Fruit fly (Drosophila melanogaster) whole organism: ENCODE data around the gene Prosalpha2.

ENCODE experiments used
- CG8478 ChIP-seq: fragments of >200 bp; optimal IDR thresholded peaks from 2 replicates; lab custom pipeline; 2018; ENCODE audit warnings: inconsistent platforms
- Dll ChIP-seq: fragments of >200 bp; optimal IDR thresholded peaks from 2 replicates; lab custom pipeline; 2017
- EcR ChIP-seq, 2 experiments: fragments of >200 bp; optimal IDR thresholded peaks; 2 replicates each; lab custom pipeline; 2017; ENCODE audit warnings: missing biosample characterization in 2 of 2, missing genetic modification characterization in 2 of 2, missing genetic modification reagents in 2 of 2
- pan ChIP-seq: fragments of >200 bp; optimal IDR thresholded peaks from 2 replicates; lab custom pipeline; 2017
- psq ChIP-seq: fragments of >200 bp; optimal IDR thresholded peaks from 2 replicates; lab custom pipeline; 2017
- usp ChIP-seq: fragments of >200 bp; optimal IDR thresholded peaks from 2 replicates; lab custom pipeline; 2017; ENCODE audit warnings: missing biosample characterization, missing genetic modification characterization, mixed read lengths

Prosalpha2 gene

dm6 chr3R:12402935-12403334, 28.2 kb upstream of the Prosalpha2 start:
- TF ChIP-seq usp (GFP tag; lab: Kevin White, UChicago) (no peak), pan (lab: Kevin White, UChicago) (no peak), CG8478 (lab: Kevin White, UChicago) (no peak)

dm6 chr3R:12405134-12405533, 26.0 kb upstream of the Prosalpha2 start:
- TF ChIP-seq Dll (lab: Kevin White, UChicago), result no peak
- TF ChIP-seq pan (lab: Kevin White, UChicago), result no peak
- no peak for TF ChIP-seq CG8478 (lab: Kevin White, UChicago)
- TF ChIP-seq EcR (GFP tag; optimal IDR thresholded peaks at IDR 0.05; lab: Kevin White, UChicago), result no peak
- TF ChIP-seq usp (GFP tag; lab: Kevin White, UChicago), result no peak
- no peak for TF ChIP-seq psq

dm6 chr3R:12405928-12406234, 25.2 kb upstream of the Prosalpha2 start, which contains the start of gene Cyp9f2:
Gene Cyp9f2, minus strand, starts transcription at chr3R:12406028.
- TF ChIP-seq EcR (GFP tag; optimal IDR thresholded peaks at IDR 0.05; lab: Kevin White, UChicago) (no peak), Dll (lab: Kevin White, UChicago) (no peak), pan (lab: Kevin White, UChicago) (no peak), CG8478 (lab: Kevin White, UChicago) (no peak), psq (no peak), usp (GFP tag; lab: Kevin White, UChicago) (no peak)

- TF ChIP-seq pan (lab: Kevin White, UChicago) (no peak), Dll (lab: Kevin White, UChicago) (no peak), EcR (GFP tag; optimal IDR thresholded peaks at IDR 0.05; lab: Kevin White, UChicago) (no peak), psq (no peak), usp (GFP tag; lab: Kevin White, UChicago) (no peak), CG8478 (lab: Kevin White, UChicago) (no peak)
These were observed 24.6 kb upstream of the Prosalpha2 start, which contains the start of gene CG5167 for dm6 chr3R:12406235-12407196. Gene CG5167, plus strand, starts transcription at chr3R:12406532.

DNA sequence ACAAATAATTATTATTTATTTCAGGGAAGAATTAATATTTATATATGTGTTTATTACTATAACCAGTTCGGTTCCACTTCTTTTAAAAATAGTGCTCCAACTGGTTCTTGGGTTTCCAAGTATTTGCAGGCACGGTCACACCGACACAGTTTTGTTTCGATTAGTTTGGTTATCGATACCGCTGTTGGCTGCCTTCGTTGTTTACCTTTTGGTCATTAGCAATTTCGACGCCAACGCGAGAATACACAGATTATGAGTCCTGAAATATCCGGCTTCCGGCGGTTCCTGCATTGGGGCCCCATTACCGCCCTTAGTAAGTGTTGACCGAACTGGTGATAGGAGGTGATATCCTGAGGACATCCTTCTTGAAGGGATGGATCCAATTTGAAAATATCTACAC, 23.0 kb upstream of the Prosalpha2 start, which contains the start of gene CG5196:
Gene CG5196, plus strand, starts transcription at position 157 of the 400 bp plus-strand sequence.
- TF ChIP-seq usp (GFP tag; lab: Kevin White, UChicago) (no peak), CG8478 (lab: Kevin White, UChicago) (no peak), EcR (GFP tag; optimal IDR thresholded peaks at IDR 0.05; lab: Kevin White, UChicago) (no peak), pan (lab: Kevin White, UChicago) (no peak), Dll (lab: Kevin White, UChicago) (no peak), psq (no peak)

dm6 chr3R:12411449-12411848, 19.7 kb upstream of the Prosalpha2 start:
- TF ChIP-seq Dll (lab: Kevin White, UChicago) (no peak), usp (GFP tag; lab: Kevin White, UChicago) (no peak), pan (lab: Kevin White, UChicago) (no peak), EcR (GFP tag; optimal IDR thresholded peaks at IDR 0.05; lab: Kevin White, UChicago) (no peak), psq (no peak), CG8478 (lab: Kevin White, UChicago) (no peak)

DNA sequence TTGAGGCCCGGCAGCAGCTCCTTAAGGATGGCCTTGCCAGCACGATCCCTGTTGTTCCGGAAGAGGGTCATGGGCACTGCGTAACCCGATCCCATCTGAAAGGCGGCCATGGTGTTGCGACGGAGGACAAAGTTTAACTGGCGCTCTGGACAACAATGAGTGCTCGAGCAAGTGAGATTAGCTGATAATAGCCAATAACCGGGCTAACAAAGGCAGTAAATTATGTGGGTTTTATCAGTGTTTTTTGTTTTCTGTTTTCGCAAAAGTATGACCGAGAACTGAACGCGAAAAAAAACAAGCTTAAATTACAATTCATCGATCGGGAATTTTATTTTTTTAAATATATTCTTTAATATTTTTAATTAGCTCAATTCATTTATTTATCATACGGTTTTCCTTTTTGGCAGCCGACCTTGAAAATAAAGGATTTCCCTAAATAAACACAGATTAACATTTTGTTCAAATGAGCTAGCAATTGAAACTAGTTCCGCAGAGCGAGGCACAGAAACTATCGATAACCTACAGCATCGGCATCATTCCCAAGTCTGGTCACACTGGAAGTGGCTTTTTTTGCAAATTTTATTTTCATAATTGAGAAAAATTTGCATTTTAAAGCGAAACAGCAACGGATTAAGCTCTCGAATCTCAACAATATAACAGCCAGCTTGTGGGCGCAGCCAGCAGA, 17.7 kb upstream of the Prosalpha2 start, which contains the start of the genes Dip-C and pps:
Gene Dip-C, minus strand, starts transcription at position 486 of the 685 bp plus-strand sequence.
Gene pps, plus strand, starts transcription at position 555 of the 685 bp plus-strand sequence.
- TF ChIP-seq usp (GFP tag; lab: Kevin White, UChicago), result no peak

DNA sequence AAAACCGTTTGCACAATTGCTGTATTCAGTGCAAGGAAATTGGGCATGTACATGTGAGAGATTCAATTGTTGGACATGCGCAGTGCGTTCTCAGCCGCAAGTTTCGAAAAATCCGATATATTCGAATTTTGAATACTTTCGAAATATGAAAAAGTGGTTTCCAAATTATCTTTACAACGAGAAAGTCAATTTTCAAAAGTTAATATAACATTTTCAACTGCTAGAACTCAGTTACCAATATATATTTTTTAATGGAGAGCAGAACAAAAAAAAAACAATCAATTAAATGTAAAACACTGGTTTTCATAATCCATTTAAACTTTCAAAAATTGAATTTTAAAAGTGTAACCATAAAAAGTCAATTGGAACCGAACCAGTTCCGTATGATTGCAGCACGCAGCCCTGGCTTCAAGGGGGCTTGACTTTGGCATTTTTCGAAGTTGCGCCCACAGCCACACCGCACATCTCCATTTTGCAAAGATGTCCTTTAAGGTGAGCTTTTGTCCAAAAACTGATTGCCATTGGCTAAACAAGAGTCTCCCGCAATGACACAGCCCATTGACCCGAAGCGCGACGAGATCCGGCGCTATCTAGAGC, 8.6 kb upstream of the Prosalpha2 start, which contains the start of the genes Scgbeta and CG17202:
Gene Scgbeta, minus strand, starts transcription at position 51 of the 597 bp plus-strand sequence.
Gene CG17202, plus strand, starts transcription at position 390 of the 597 bp plus-strand sequence.
- TF ChIP-seq EcR (GFP tag; optimal IDR thresholded peaks at IDR 0.05; lab: Kevin White, UChicago) (no peak), Dll (lab: Kevin White, UChicago) (no peak), pan (lab: Kevin White, UChicago) (no peak), psq (no peak), usp (GFP tag; lab: Kevin White, UChicago) (no peak), CG8478 (lab: Kevin White, UChicago) (no peak)

DNA sequence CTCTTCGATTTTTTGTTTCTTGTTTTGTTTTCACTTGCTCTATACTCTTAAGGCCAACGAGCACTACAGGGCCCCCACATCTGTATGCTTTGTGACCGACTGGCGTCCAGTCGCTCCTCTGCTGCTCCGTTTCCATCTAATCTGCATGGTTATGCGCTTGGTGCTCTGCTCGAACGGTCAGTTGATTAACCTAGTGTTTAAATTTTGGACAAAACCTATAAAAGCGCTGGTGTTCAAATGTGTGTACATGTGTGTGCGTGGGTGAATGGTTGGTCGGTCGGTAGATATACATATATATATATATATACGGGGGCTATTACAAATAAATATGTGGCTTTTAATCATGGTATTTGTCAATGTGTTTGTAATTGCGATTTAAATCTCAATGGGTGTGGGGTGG, 7.1 kb upstream of the Prosalpha2 start:
- TF ChIP-seq CG8478 (lab: Kevin White, UChicago), result no peak
- no peak for TF ChIP-seq usp (GFP tag; lab: Kevin White, UChicago)
- no peak for TF ChIP-seq EcR (GFP tag; optimal IDR thresholded peaks at IDR 0.05; lab: Kevin White, UChicago)
- TF ChIP-seq pan (lab: Kevin White, UChicago), result no peak
- TF ChIP-seq Dll (lab: Kevin White, UChicago), result no peak
- no peak for TF ChIP-seq psq

dm6 chr3R:12425510-12426309, 5.4 kb upstream of the Prosalpha2 start, which contains the start of gene Pp1-87B:
Gene Pp1-87B, minus strand, starts transcription at chr3R:12425917.
- TF ChIP-seq usp (GFP tag; lab: Kevin White, UChicago) (no peak), CG8478 (lab: Kevin White, UChicago) (peak; percentile 71), Dll (lab: Kevin White, UChicago) (no peak)
